Fruit fly (Drosophila melanogaster) whole organism, embryonic: ENCODE results near the gene CG13893.

Source experiments
- Abd-B ChIP-seq: fragments of 200-800 bp; sonication (Bioruptor generic); optimal IDR thresholded peaks from 2 replicates; lab custom pipeline; 2018; ENCODE audit warnings: missing biosample characterization, mild to moderate bottlenecking, missing genetic modification characterization, moderate library complexity
- CG10462 ChIP-seq: fragments of 200-800 bp; sonication (Bioruptor generic); optimal IDR thresholded peaks from 2 replicates; lab custom pipeline; 2016; ENCODE audit warnings: missing biosample characterization, missing genetic modification characterization
- CG10959 ChIP-seq: fragments of 200-800 bp; sonication (Bioruptor generic); IDR thresholded peaks from 2 replicates; pipeline ENCODE4 v1.3.6; 2022; ENCODE audit warnings: missing biosample characterization, missing genetic modification characterization
- CG11085 ChIP-seq: fragments of 200-800 bp; sonication (Bioruptor generic); IDR thresholded peaks from 2 replicates; pipeline ENCODE4 v1.3.6; 2022; ENCODE audit warnings: missing biosample characterization, missing genetic modification characterization
- CG11696 ChIP-seq: fragments of 200-800 bp; sonication (Bioruptor generic); IDR thresholded peaks from 2 replicates; pipeline ENCODE4 v1.3.6; 2022; ENCODE audit warnings: missing biosample characterization, missing genetic modification characterization
- CG1233 ChIP-seq: fragments of 200-800 bp; sonication (Bioruptor generic); optimal IDR thresholded peaks from 4 replicates; lab custom pipeline; 2018; ENCODE audit warnings: missing biosample characterization, mild to moderate bottlenecking, missing genetic modification characterization
- CG12659 ChIP-seq: fragments of 200-800 bp; sonication (Bioruptor generic); optimal IDR thresholded peaks from 3 replicates; lab custom pipeline; 2017; ENCODE audit warnings: mild to moderate bottlenecking, missing biosample characterization, missing genetic modification reagents, missing genetic modification characterization
- CG13287 ChIP-seq: fragments of 200-800 bp; sonication (Bioruptor generic); IDR thresholded peaks from 2 replicates; pipeline ENCODE4 v1.3.6; 2022; ENCODE audit warnings: missing biosample characterization, missing genetic modification characterization; ENCODE audit not compliant: partially characterized antibody
- CG13894 ChIP-seq: fragments of 200-800 bp; sonication (Bioruptor generic); optimal IDR thresholded peaks from 3 replicates; lab custom pipeline; 2018; ENCODE audit warnings: missing biosample characterization, mild to moderate bottlenecking, missing genetic modification characterization, moderate library complexity
- CG14860 ChIP-seq: fragments of 200-800 bp; sonication (Bioruptor generic); IDR thresholded peaks from 3 replicates; pipeline ENCODE4 v1.3.6; 2022; ENCODE audit warnings: missing biosample characterization, missing genetic modification characterization; ENCODE audit not compliant: partially characterized antibody
- CG15269 ChIP-seq: fragments of 200-800 bp; sonication (Bioruptor generic); optimal IDR thresholded peaks from 2 replicates; lab custom pipeline; 2018; ENCODE audit warnings: missing biosample characterization, mild to moderate bottlenecking, missing genetic modification characterization, moderate library complexity
- CG31365 ChIP-seq: fragments of 200-800 bp; sonication (Bioruptor generic); optimal IDR thresholded peaks from 2 replicates; lab custom pipeline; 2018; ENCODE audit warnings: missing biosample characterization, mild to moderate bottlenecking, missing genetic modification characterization
- CG6254 ChIP-seq: fragments of 200-800 bp; sonication (Bioruptor generic); optimal IDR thresholded peaks from 3 replicates; lab custom pipeline; 2017; ENCODE audit warnings: mild to moderate bottlenecking, missing biosample characterization, missing genetic modification reagents, missing genetic modification characterization
- CG6765 ChIP-seq: fragments of 200-800 bp; sonication (Bioruptor generic); optimal IDR thresholded peaks from 3 replicates; lab custom pipeline; 2017; ENCODE audit warnings: missing biosample characterization, mild to moderate bottlenecking, missing genetic modification characterization
- CG6791 ChIP-seq: fragments of 200-800 bp; sonication (Bioruptor generic); IDR thresholded peaks from 3 replicates; pipeline ENCODE4 v1.3.6; 2022; ENCODE audit warnings: missing biosample characterization, missing genetic modification characterization; ENCODE audit not compliant: partially characterized antibody
- CG7271 ChIP-seq: fragments of 200-800 bp; sonication (Bioruptor generic); optimal IDR thresholded peaks from 2 replicates; lab custom pipeline; 2018; ENCODE audit warnings: missing biosample characterization, mild to moderate bottlenecking, missing genetic modification characterization, moderate library complexity
- CG7357 ChIP-seq: fragments of 200-800 bp; sonication (Bioruptor generic); IDR thresholded peaks from 3 replicates; pipeline ENCODE4 v1.3.6; 2022; ENCODE audit warnings: missing biosample characterization, missing genetic modification characterization
- Fer2 ChIP-seq: fragments of 200-800 bp; sonication (Bioruptor generic); optimal IDR thresholded peaks from 2 replicates; lab custom pipeline; 2018; ENCODE audit warnings: missing biosample characterization, mild to moderate bottlenecking, missing genetic modification characterization, moderate library complexity
- Fer3 ChIP-seq: fragments of 200-800 bp; sonication (Bioruptor generic); optimal IDR thresholded peaks from 2 replicates; lab custom pipeline; 2018; ENCODE audit warnings: missing biosample characterization, mild to moderate bottlenecking, missing genetic modification characterization, moderate library complexity
- HLH4C ChIP-seq: fragments of 200-800 bp; sonication (Bioruptor generic); IDR thresholded peaks from 3 replicates; pipeline ENCODE4 v1.3.6; 2022; ENCODE audit warnings: missing biosample characterization, missing genetic modification characterization; ENCODE audit not compliant: partially characterized antibody
- MBD-R2 ChIP-seq: fragments of 200-800 bp; sonication (Bioruptor generic); IDR thresholded peaks from 2 replicates; pipeline ENCODE4 v1.3.6; 2022; ENCODE audit warnings: missing biosample characterization, missing genetic modification characterization
- Mad ChIP-seq: fragments of 200-800 bp; sonication (Bioruptor generic); optimal IDR thresholded peaks from 2 replicates; lab custom pipeline; 2016; ENCODE audit warnings: missing biosample characterization, missing genetic modification characterization
- NC2β ChIP-seq: fragments of 200-800 bp; sonication (Bioruptor generic); optimal IDR thresholded peaks from 2 replicates; lab custom pipeline; 2016; ENCODE audit warnings: missing biosample characterization, missing genetic modification characterization
- NFAT ChIP-seq: fragments of 200-800 bp; sonication (Bioruptor generic); IDR thresholded peaks from 2 replicates; pipeline ENCODE4 v1.3.6; 2022; ENCODE audit warnings: missing biosample characterization, missing genetic modification characterization
- Nf-YC ChIP-seq: fragments of 200-800 bp; optimal IDR thresholded peaks from 3 replicates; lab custom pipeline; 2019; ENCODE audit warnings: missing biosample characterization, mild to moderate bottlenecking, missing genetic modification characterization, moderate library complexity
- Side ChIP-seq: fragments of 200-800 bp; sonication (Bioruptor generic); optimal IDR thresholded peaks from 2 replicates; lab custom pipeline; 2016; ENCODE audit warnings: missing biosample characterization, missing genetic modification characterization
- Spps ChIP-seq: fragments of 200-800 bp; sonication (Bioruptor generic); optimal IDR thresholded peaks from 2 replicates; lab custom pipeline; 2018; ENCODE audit warnings: missing biosample characterization, mild to moderate bottlenecking, missing genetic modification characterization
- Taf1 ChIP-seq: fragments of 200-800 bp; sonication (Bioruptor generic); IDR thresholded peaks from 2 replicates; pipeline ENCODE4 v1.3.6; 2022; ENCODE audit warnings: missing biosample characterization, missing genetic modification characterization
- ara ChIP-seq: fragments of 200-800 bp; sonication (Bioruptor generic); IDR thresholded peaks from 2 replicates; pipeline ENCODE4 v1.3.6; 2022; ENCODE audit warnings: missing biosample characterization, missing genetic modification characterization
- crp ChIP-seq, 2 experiments: fragments of 200-800 bp; sonication (Bioruptor generic); optimal IDR thresholded peaks; 2 replicates in 1 of 2; 3 replicates in 1 of 2; lab custom pipeline; 2017; ENCODE audit warnings: missing biosample characterization in 2 of 2, missing genetic modification characterization in 2 of 2, mild to moderate bottlenecking in 1 of 2, moderate library complexity in 1 of 2
- dan ChIP-seq: fragments of 200-800 bp; sonication (Bioruptor generic); IDR thresholded peaks from 2 replicates; pipeline ENCODE4 v1.3.6; 2022; ENCODE audit warnings: missing biosample characterization, missing genetic modification characterization
- disco-r ChIP-seq: fragments of 200-800 bp; sonication (Bioruptor generic); optimal IDR thresholded peaks from 2 replicates; lab custom pipeline; 2016; ENCODE audit warnings: missing biosample characterization, missing genetic modification characterization
- dysf ChIP-seq: fragments of 200-800 bp; sonication (Bioruptor generic); IDR thresholded peaks from 3 replicates; pipeline ENCODE4 v1.3.6; 2022; ENCODE audit warnings: missing biosample characterization, missing genetic modification characterization
- grn ChIP-seq: fragments of 200-800 bp; sonication (Bioruptor generic); optimal IDR thresholded peaks from 3 replicates; lab custom pipeline; 2017; ENCODE audit warnings: missing biosample characterization, missing genetic modification characterization
- jing ChIP-seq: fragments of 200-800 bp; sonication (Bioruptor generic); optimal IDR thresholded peaks from 2 replicates; lab custom pipeline; 2018; ENCODE audit warnings: missing biosample characterization, mild to moderate bottlenecking, missing genetic modification characterization
- klu ChIP-seq: fragments of 200-800 bp; sonication (Bioruptor generic); IDR thresholded peaks from 2 replicates; pipeline ENCODE4 v1.3.6; 2022; ENCODE audit warnings: missing biosample characterization, missing genetic modification characterization
- nau ChIP-seq: fragments of 200-800 bp; sonication (Bioruptor generic); optimal IDR thresholded peaks from 3 replicates; lab custom pipeline; 2017; ENCODE audit warnings: missing biosample characterization, mild to moderate bottlenecking, missing genetic modification characterization, missing genetic modification reagents
- pan ChIP-seq, 4 experiments: fragments of >200 bp in 3 of 4; fragments of 200-800 bp in 1 of 4; sonication (Bioruptor generic) in 1 of 4; optimal IDR thresholded peaks in 3 of 4; IDR thresholded peaks in 1 of 4; 2 replicates each; pipeline versions ENCODE4 v1.3.6 to Lab custom; 2017 to 2022; ENCODE audit warnings: missing biosample characterization in 2 of 4, missing genetic modification characterization in 2 of 4, mixed read lengths in 1 of 4
- pzg ChIP-seq: fragments of 200-800 bp; sonication (Bioruptor generic); optimal IDR thresholded peaks from 3 replicates; lab custom pipeline; 2018; ENCODE audit warnings: missing biosample characterization, mild to moderate bottlenecking, missing genetic modification characterization, moderate library complexity
- repo ChIP-seq: fragments of 200-800 bp; sonication (Bioruptor generic); optimal IDR thresholded peaks from 2 replicates; lab custom pipeline; 2016; ENCODE audit warnings: missing biosample characterization, missing genetic modification characterization
- run ChIP-seq: fragments of 200-800 bp; sonication (Bioruptor generic); optimal IDR thresholded peaks from 3 replicates; lab custom pipeline; 2018; ENCODE audit warnings: missing biosample characterization, mild to moderate bottlenecking, missing genetic modification characterization
- shn ChIP-seq: fragments of 200-800 bp; sonication (Bioruptor generic); optimal IDR thresholded peaks from 3 replicates; lab custom pipeline; 2016; ENCODE audit warnings: missing biosample characterization, missing genetic modification characterization
- sima ChIP-seq: fragments of 200-800 bp; sonication (Bioruptor generic); optimal IDR thresholded peaks from 2 replicates; lab custom pipeline; 2016; ENCODE audit warnings: missing biosample characterization, missing genetic modification characterization
- sna ChIP-seq: fragments of 200-800 bp; sonication (Bioruptor generic); IDR thresholded peaks from 2 replicates; pipeline ENCODE4 v1.3.6; 2022; ENCODE audit warnings: missing biosample characterization, missing genetic modification characterization; ENCODE audit not compliant: partially characterized antibody
- trem ChIP-seq: fragments of 200-800 bp; optimal IDR thresholded peaks from 3 replicates; lab custom pipeline; 2019; ENCODE audit warnings: missing biosample characterization, mild to moderate bottlenecking, missing genetic modification characterization, moderate library complexity
- wdn ChIP-seq: fragments of 200-800 bp; sonication (Bioruptor generic); IDR thresholded peaks from 2 replicates; pipeline ENCODE4 v1.3.6; 2022; ENCODE audit warnings: missing biosample characterization, missing genetic modification characterization
- z ChIP-seq: fragments of 200-800 bp; sonication (Bioruptor generic); IDR thresholded peaks from 3 replicates; pipeline ENCODE4 v1.3.6; 2022; ENCODE audit warnings: missing biosample characterization, missing genetic modification characterization

Gene CG13893

DNA sequence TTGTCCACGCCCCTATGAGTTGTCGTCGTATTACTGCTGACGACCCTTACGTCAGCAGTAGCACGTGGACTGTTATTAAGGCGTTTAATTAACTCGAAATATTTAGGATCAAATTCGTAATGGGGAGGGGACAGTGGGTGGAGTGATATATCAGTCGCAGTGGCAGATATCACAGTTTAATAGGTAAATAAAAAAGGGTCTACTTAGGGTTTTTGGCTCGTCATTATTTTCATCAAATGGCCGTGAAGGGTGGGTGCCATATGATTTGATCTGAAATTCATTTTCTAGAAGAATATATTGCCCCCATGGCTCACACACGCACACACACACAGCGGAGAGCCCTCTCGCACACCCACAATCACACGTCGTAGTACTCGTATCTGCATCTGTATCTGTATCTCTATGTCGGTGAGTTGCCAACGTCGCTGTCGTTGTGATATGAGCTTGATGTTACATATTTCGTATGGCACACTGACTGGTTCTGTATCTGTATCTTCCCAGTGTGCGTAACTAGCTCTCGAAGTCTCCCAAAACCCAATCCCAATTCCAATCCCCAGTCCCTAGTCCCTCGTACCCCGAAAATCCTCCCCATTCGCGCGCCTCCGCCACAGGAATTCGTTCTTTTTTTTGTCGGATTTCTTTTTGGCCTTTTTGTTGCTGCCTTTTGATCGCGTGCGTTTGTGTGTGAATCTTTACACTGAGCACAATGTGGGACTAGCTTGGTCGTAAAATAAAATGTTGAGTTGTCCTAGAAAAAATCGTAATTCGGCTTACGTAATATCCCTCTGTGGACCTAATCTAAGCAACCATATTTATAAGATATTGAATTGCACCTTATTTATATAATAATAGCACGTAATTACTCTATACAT lies 22.9 kb upstream of the CG13893 start (continued):
- TF ChIP-seq CG13894 (tag; lab: Kevin White, UChicago): peak; percentile 74
- peak; percentile 68; the same call in 1 of the 2 replicates for TF ChIP-seq NFAT (GFP tag; lab: Robert Waterston, UW)
- TF ChIP-seq CG13287 (GFP tag; lab: Robert Waterston, UW): no peak
- no peak for TF ChIP-seq NC2β (GFP tag; lab: Kevin White, UChicago)
- TF ChIP-seq Fer3 (tag; lab: Kevin White, UChicago): peak; percentile 38
- no peak for TF ChIP-seq ara
- no peak for TF ChIP-seq CG6791
- TF ChIP-seq CG11085: peak; percentile 42; the same call in 1 of the 2 replicates
- peak; percentile 24 for TF ChIP-seq repo (GFP tag; lab: Kevin White, UChicago)
- TF ChIP-seq crp (GFP tag; optimal IDR thresholded peaks at IDR 0.05; lab: Kevin White, UChicago): no peak
- peak; percentile 57 for TF ChIP-seq grn (GFP tag; lab: Kevin White, UChicago)
- no peak for TF ChIP-seq pan (optimal IDR thresholded peaks at IDR 0.05; lab: Kevin White, UChicago)
- TF ChIP-seq pan (GFP tag; optimal IDR thresholded peaks at IDR 0.05 in 1 of 2, IDR thresholded peaks at IDR 0.05 in 1 of 2): peak in 1 of 2 experiments; percentile 65
- 0 out of 2 replicates have a peak, but pooled peaks have one; percentile 22 for TF ChIP-seq MBD-R2 (GFP tag; lab: Robert Waterston, UW)
- TF ChIP-seq dan (GFP tag; lab: Robert Waterston, UW): no peak
- TF ChIP-seq trem (tag; lab: Kevin White, UChicago): no peak
- peak; percentile 65; the same call in 1 of the 3 replicates for TF ChIP-seq dysf (GFP tag; lab: Robert Waterston, UW)
- TF ChIP-seq run (tag; lab: Kevin White, UChicago): no peak
- TF ChIP-seq Spps (tag; lab: Kevin White, UChicago): no peak
- TF ChIP-seq HLH4C (GFP tag; lab: Robert Waterston, UW): no peak
- TF ChIP-seq CG7357: peak; percentile 44; the same call in 1 of the 3 replicates
- no peak for TF ChIP-seq jing
- TF ChIP-seq Nf-YC (tag; lab: Kevin White, UChicago): peak; percentile 34
- TF ChIP-seq Taf1 (GFP tag; lab: Robert Waterston, UW): no peak; the same call in 1 of the 2 replicates
- no peak for TF ChIP-seq pzg
- peak; percentile 38; the same call in 1 of the 2 replicates for TF ChIP-seq wdn (GFP tag; lab: Robert Waterston, UW)
- TF ChIP-seq CG31365 (tag; lab: Kevin White, UChicago): peak; percentile 10
- no peak for TF ChIP-seq Side
- no peak for TF ChIP-seq Mad (GFP tag; lab: Kevin White, UChicago)
- no peak for TF ChIP-seq CG14860 (GFP tag; lab: Robert Waterston, UW)
- peak; percentile 4 for TF ChIP-seq shn (GFP tag; lab: Kevin White, UChicago)
- TF ChIP-seq CG10959 (GFP tag; lab: Robert Waterston, UW): no peak
- no peak for TF ChIP-seq sima
- TF ChIP-seq Fer2 (tag; lab: Kevin White, UChicago): peak; percentile 12
- TF ChIP-seq CG10462 (GFP tag; lab: Kevin White, UChicago): peak; percentile 12
- no peak for TF ChIP-seq disco-r
- TF ChIP-seq CG11696 (GFP tag; lab: Robert Waterston, UW): peak; percentile 52; the same call in 1 of the 2 replicates
- no peak for TF ChIP-seq klu (GFP tag; lab: Robert Waterston, UW)
- no peak for TF ChIP-seq sna (GFP tag; lab: Robert Waterston, UW)
- no peak for TF ChIP-seq CG6254
- peak; percentile 58 for TF ChIP-seq CG15269 (tag; lab: Kevin White, UChicago)
- peak; percentile 3 for TF ChIP-seq Abd-B (GFP tag; lab: Kevin White, UChicago)
- TF ChIP-seq CG12659 (GFP tag; lab: Kevin White, UChicago): peak; percentile 23
- no peak for TF ChIP-seq CG6765 (GFP tag; lab: Kevin White, UChicago)
- no peak for TF ChIP-seq nau (GFP tag; lab: Kevin White, UChicago)
- peak; percentile 47 for TF ChIP-seq CG1233
- TF ChIP-seq CG7271 (tag; lab: Kevin White, UChicago): no peak
- TF ChIP-seq z (GFP tag; lab: Robert Waterston, UW): no peak
